Fruit fly (Drosophila melanogaster) whole organism, embryonic: ENCODE results near the gene GluProRS.

Source experiments
- Aef1 ChIP-seq: fragments of 200-800 bp; sonication (Bioruptor generic); IDR thresholded peaks from 3 replicates; pipeline ENCODE4 v1.3.6; 2022; ENCODE audit warnings: missing biosample characterization, missing genetic modification characterization
- CG10979 ChIP-seq: fragments of 200-800 bp; sonication (Bioruptor generic); optimal IDR thresholded peaks from 2 replicates; lab custom pipeline; 2018; ENCODE audit warnings: missing biosample characterization, mild to moderate bottlenecking, missing genetic modification characterization, moderate library complexity
- CG11093 ChIP-seq: fragments of 200-800 bp; sonication (Bioruptor generic); IDR thresholded peaks from 3 replicates; pipeline ENCODE4 v1.3.6; 2022; ENCODE audit warnings: missing biosample characterization, missing genetic modification characterization
- CG12104 ChIP-seq: fragments of 200-800 bp; sonication (Bioruptor generic); optimal IDR thresholded peaks from 3 replicates; lab custom pipeline; 2016; ENCODE audit warnings: missing biosample characterization, missing genetic modification characterization
- CG13424 ChIP-seq: fragments of 200-800 bp; sonication (Bioruptor generic); optimal IDR thresholded peaks from 2 replicates; lab custom pipeline; 2019; ENCODE audit warnings: missing biosample characterization, mild to moderate bottlenecking, missing genetic modification characterization, moderate library complexity
- CG14860 ChIP-seq: fragments of 200-800 bp; sonication (Bioruptor generic); IDR thresholded peaks from 3 replicates; pipeline ENCODE4 v1.3.6; 2022; ENCODE audit warnings: missing biosample characterization, missing genetic modification characterization; ENCODE audit not compliant: partially characterized antibody
- CG18011 ChIP-seq: fragments of 200-800 bp; sonication (Bioruptor generic); optimal IDR thresholded peaks from 2 replicates; lab custom pipeline; 2017; ENCODE audit warnings: missing biosample characterization, missing genetic modification characterization, mild to moderate bottlenecking, moderate library complexity, missing genotype
- CG18599 ChIP-seq: fragments of 200-800 bp; sonication (Bioruptor generic); optimal IDR thresholded peaks from 3 replicates; lab custom pipeline; 2017; ENCODE audit warnings: missing biosample characterization, missing genetic modification characterization, mild to moderate bottlenecking, moderate library complexity, missing genetic modification reagents
- CG31224 ChIP-seq: fragments of 200-800 bp; sonication (Bioruptor generic); IDR thresholded peaks from 2 replicates; pipeline ENCODE4 v1.3.6; 2022; ENCODE audit warnings: missing biosample characterization, missing genetic modification characterization
- CG3163 ChIP-seq: fragments of 200-800 bp; sonication (Bioruptor generic); optimal IDR thresholded peaks from 3 replicates; lab custom pipeline; 2016; ENCODE audit warnings: missing biosample characterization, missing genetic modification characterization
- CG33213 ChIP-seq: fragments of 200-800 bp; sonication (Bioruptor generic); optimal IDR thresholded peaks from 3 replicates; lab custom pipeline; 2016; ENCODE audit warnings: missing biosample characterization, missing genetic modification characterization
- CG4730 ChIP-seq: fragments of 200-800 bp; sonication (Bioruptor generic); IDR thresholded peaks from 2 replicates; pipeline ENCODE4 v1.3.6; 2022; ENCODE audit warnings: missing biosample characterization, missing genetic modification characterization
- CG4820 ChIP-seq: fragments of 200-800 bp; sonication (Bioruptor generic); optimal IDR thresholded peaks from 3 replicates; lab custom pipeline; 2016; ENCODE audit warnings: missing biosample characterization, missing genetic modification characterization
- CG6272 ChIP-seq: fragments of 200-800 bp; sonication (Bioruptor generic); IDR thresholded peaks from 2 replicates; pipeline ENCODE4 v1.3.6; 2022; ENCODE audit warnings: missing biosample characterization, missing genetic modification characterization
- CG6654 ChIP-seq: fragments of 200-800 bp; sonication (Bioruptor generic); optimal IDR thresholded peaks from 2 replicates; lab custom pipeline; 2017; ENCODE audit warnings: missing biosample characterization, mild to moderate bottlenecking, missing genetic modification characterization
- CG7928 ChIP-seq: fragments of 200-800 bp; sonication (Bioruptor generic); optimal IDR thresholded peaks from 2 replicates; lab custom pipeline; 2017; ENCODE audit warnings: missing biosample characterization, mild to moderate bottlenecking, missing genetic modification characterization
- CG7987 ChIP-seq: fragments of 200-800 bp; sonication (Bioruptor generic); optimal IDR thresholded peaks from 2 replicates; lab custom pipeline; 2018; ENCODE audit warnings: missing biosample characterization, mild to moderate bottlenecking, missing genetic modification characterization, moderate library complexity
- CG9817 ChIP-seq: fragments of 200-800 bp; sonication (Bioruptor generic); optimal IDR thresholded peaks from 2 replicates; lab custom pipeline; 2018; ENCODE audit warnings: missing biosample characterization, mild to moderate bottlenecking, missing genetic modification characterization, moderate library complexity
- CkIIα-i1 ChIP-seq: fragments of 200-800 bp; sonication (Bioruptor generic); IDR thresholded peaks from 2 replicates; pipeline ENCODE4 v1.3.6; 2022; ENCODE audit warnings: missing biosample characterization, missing genetic modification characterization
- D ChIP-seq, 2 experiments: fragments of 200-800 bp in 1 of 2; fragments of >200 bp in 1 of 2; sonication (Bioruptor generic) in 1 of 2; optimal IDR thresholded peaks; 2 replicates in 1 of 2; 3 replicates in 1 of 2; lab custom pipeline; 2017; ENCODE audit warnings: mild to moderate bottlenecking in 1 of 2, missing biosample characterization in 1 of 2, missing genetic modification characterization in 1 of 2, missing genetic modification reagents in 1 of 2
- E2f1 ChIP-seq: fragments of 200-800 bp; sonication (Bioruptor generic); IDR thresholded peaks from 2 replicates; pipeline ENCODE4 v1.3.6; 2022; ENCODE audit warnings: missing biosample characterization, missing genetic modification characterization
- Lhr ChIP-seq: fragments of 200-800 bp; sonication (Bioruptor generic); optimal IDR thresholded peaks from 3 replicates; lab custom pipeline; 2017; ENCODE audit warnings: mild to moderate bottlenecking, missing biosample characterization, missing genetic modification reagents, missing genetic modification characterization
- Lpt ChIP-seq: fragments of >200 bp; optimal IDR thresholded peaks from 2 replicates; lab custom pipeline; 2018; ENCODE audit warnings: missing biosample characterization, missing genetic modification characterization
- Max ChIP-seq: fragments of 200-800 bp; sonication (Bioruptor generic); optimal IDR thresholded peaks from 2 replicates; lab custom pipeline; 2016; ENCODE audit warnings: missing biosample characterization, mild to moderate bottlenecking, missing genetic modification characterization
- Med ChIP-seq: fragments of 200-800 bp; sonication (Bioruptor generic); peaks from one replicate; lab custom pipeline; 2016; ENCODE audit warnings: missing biosample characterization, missing genetic modification characterization, mild to moderate bottlenecking, inconsistent platforms, moderate library complexity
- Opbp ChIP-seq: fragments of 200-800 bp; sonication (Bioruptor generic); IDR thresholded peaks from 3 replicates; pipeline ENCODE4 v1.3.6; 2022; ENCODE audit warnings: missing biosample characterization, missing genetic modification characterization; ENCODE audit not compliant: partially characterized antibody
- Sry-δ ChIP-seq: fragments of 200-800 bp; sonication (Bioruptor generic); optimal IDR thresholded peaks from 2 replicates; lab custom pipeline; 2016; ENCODE audit warnings: missing biosample characterization, missing genetic modification characterization
- Taf1 ChIP-seq: fragments of 200-800 bp; sonication (Bioruptor generic); IDR thresholded peaks from 2 replicates; pipeline ENCODE4 v1.3.6; 2022; ENCODE audit warnings: missing biosample characterization, missing genetic modification characterization
- Tbp ChIP-seq: fragments of >200 bp; optimal IDR thresholded peaks from 2 replicates; lab custom pipeline; 2018; ENCODE audit warnings: missing biosample characterization, missing genetic modification characterization
- Trl ChIP-seq, 3 experiments: fragments of >200 bp in 2 of 3; fragments of 200-800 bp in 1 of 3; sonication (Bioruptor generic) in 1 of 3; optimal IDR thresholded peaks; 2 replicates in 1 of 3; 3 replicates in 2 of 3; lab custom pipeline; 2016 to 2017; ENCODE audit warnings: missing biosample characterization in 1 of 3, missing genetic modification characterization in 1 of 3
- ap ChIP-seq: fragments of 200-800 bp; sonication (Bioruptor generic); IDR thresholded peaks from 2 replicates; pipeline ENCODE4 v1.3.6; 2022; ENCODE audit warnings: missing biosample characterization, missing genetic modification characterization
- caup ChIP-seq: fragments of 200-800 bp; sonication (Bioruptor generic); optimal IDR thresholded peaks from 3 replicates; lab custom pipeline; 2017; ENCODE audit warnings: missing biosample characterization, mild to moderate bottlenecking, missing genetic modification characterization, moderate library complexity; ENCODE audit not compliant: severe bottlenecking
- cg ChIP-seq: fragments of 200-800 bp; sonication (Bioruptor generic); optimal IDR thresholded peaks from 3 replicates; lab custom pipeline; 2019; ENCODE audit warnings: missing biosample characterization, mild to moderate bottlenecking, missing genetic modification characterization, moderate library complexity
- crp ChIP-seq, 2 experiments: fragments of 200-800 bp; sonication (Bioruptor generic); optimal IDR thresholded peaks; 2 replicates in 1 of 2; 3 replicates in 1 of 2; lab custom pipeline; 2017; ENCODE audit warnings: missing biosample characterization in 2 of 2, missing genetic modification characterization in 2 of 2, mild to moderate bottlenecking in 1 of 2, moderate library complexity in 1 of 2
- emc ChIP-seq: fragments of 200-800 bp; sonication (Bioruptor generic); optimal IDR thresholded peaks from 2 replicates; lab custom pipeline; 2016; ENCODE audit warnings: missing biosample characterization, missing genetic modification characterization
- fd102C ChIP-seq: fragments of 200-800 bp; sonication (Bioruptor generic); optimal IDR thresholded peaks from 2 replicates; lab custom pipeline; 2018; ENCODE audit warnings: missing biosample characterization, mild to moderate bottlenecking, missing genetic modification characterization, moderate library complexity
- grn ChIP-seq: fragments of 200-800 bp; sonication (Bioruptor generic); optimal IDR thresholded peaks from 3 replicates; lab custom pipeline; 2017; ENCODE audit warnings: missing biosample characterization, missing genetic modification characterization
- gsb-n ChIP-seq: fragments of 200-800 bp; sonication (Bioruptor generic); optimal IDR thresholded peaks from 3 replicates; lab custom pipeline; 2018; ENCODE audit warnings: missing biosample characterization, mild to moderate bottlenecking, missing genetic modification characterization
- ham ChIP-seq: fragments of 200-800 bp; sonication (Bioruptor generic); IDR thresholded peaks from 2 replicates; pipeline ENCODE4 v1.3.6; 2022; ENCODE audit warnings: missing biosample characterization, missing genetic modification characterization
- jigr1 ChIP-seq: fragments of 200-800 bp; sonication (Bioruptor generic); IDR thresholded peaks from 3 replicates; pipeline ENCODE4 v1.3.6; 2022; ENCODE audit warnings: missing biosample characterization, missing genetic modification characterization
- kni ChIP-seq: fragments of 200-800 bp; sonication (Bioruptor generic); optimal IDR thresholded peaks from 3 replicates; lab custom pipeline; 2017; ENCODE audit warnings: mild to moderate bottlenecking, missing biosample characterization, missing genetic modification reagents, missing genetic modification characterization
- lilli ChIP-seq: fragments of 200-800 bp; sonication (Bioruptor generic); optimal IDR thresholded peaks from 3 replicates; lab custom pipeline; 2016; ENCODE audit warnings: missing biosample characterization, missing genetic modification characterization
- nerfin-2 ChIP-seq: fragments of 200-800 bp; sonication (Bioruptor generic); IDR thresholded peaks from 2 replicates; pipeline ENCODE4 v1.3.6; 2022; ENCODE audit warnings: missing biosample characterization, missing genetic modification characterization; ENCODE audit not compliant: partially characterized antibody
- odd ChIP-seq: fragments of 200-800 bp; sonication (Bioruptor generic); optimal IDR thresholded peaks from 2 replicates; lab custom pipeline; 2017; ENCODE audit warnings: missing biosample characterization, mild to moderate bottlenecking, missing genetic modification characterization
- prd ChIP-seq, 3 experiments: fragments of >200 bp in 2 of 3; fragments of 200-800 bp in 1 of 3; sonication (Bioruptor generic) in 1 of 3; optimal IDR thresholded peaks in 2 of 3; IDR thresholded peaks in 1 of 3; 2 replicates in 2 of 3; 3 replicates in 1 of 3; pipeline versions ENCODE4 v1.3.6 to Lab custom; 2017 to 2022; ENCODE audit warnings: missing biosample characterization in 1 of 3, missing genetic modification characterization in 1 of 3
- pros ChIP-seq: fragments of 200-800 bp; sonication (Bioruptor generic); optimal IDR thresholded peaks from 3 replicates; lab custom pipeline; 2019; ENCODE audit warnings: missing biosample characterization, mild to moderate bottlenecking, missing genetic modification characterization, moderate library complexity
- stc ChIP-seq: fragments of 200-800 bp; sonication (Bioruptor generic); IDR thresholded peaks from 2 replicates; pipeline ENCODE4 v1.3.6; 2022; ENCODE audit warnings: missing biosample characterization, missing genetic modification characterization
- stwl ChIP-seq: fragments of 200-800 bp; sonication (Bioruptor generic); optimal IDR thresholded peaks from 3 replicates; lab custom pipeline; 2018; ENCODE audit warnings: missing biosample characterization, mild to moderate bottlenecking, missing genetic modification characterization, moderate library complexity
- sug ChIP-seq: fragments of 200-800 bp; optimal IDR thresholded peaks from 2 replicates; lab custom pipeline; 2019; ENCODE audit warnings: missing biosample characterization, mild to moderate bottlenecking, missing genetic modification characterization, moderate library complexity

Gene GluProRS

dm6 chr3R:23969449-23969848 is 11.3 kb upstream of the GluProRS start (continued):
- no peak for TF ChIP-seq grn (GFP tag; lab: Kevin White, UChicago)
- TF ChIP-seq crp (GFP tag; optimal IDR thresholded peaks at IDR 0.05; lab: Kevin White, UChicago): no peak
- TF ChIP-seq CG6272: no peak
- no peak for TF ChIP-seq CG18011 (GFP tag; lab: Kevin White, UChicago)
- TF ChIP-seq Tbp (GFP tag; lab: Kevin White, UChicago): no peak
- no peak for TF ChIP-seq prd (optimal IDR thresholded peaks at IDR 0.05; lab: Kevin White, UChicago)
- peak; percentile 67 for TF ChIP-seq prd (GFP tag; IDR thresholded peaks at IDR 0.05; lab: Robert Waterston, UW)
- no peak for TF ChIP-seq fd102C (GFP tag; lab: Kevin White, UChicago)
- no peak for TF ChIP-seq jigr1 (GFP tag; lab: Robert Waterston, UW)
- no peak; the same call in 1 of the 2 replicates for TF ChIP-seq ap
- TF ChIP-seq gsb-n (tag; lab: Kevin White, UChicago): peak; percentile 34
- peak; percentile 70 for TF ChIP-seq CG9817 (tag; lab: Kevin White, UChicago)
- TF ChIP-seq cg: no peak
- peak; percentile 17 for TF ChIP-seq CG12104 (GFP tag; lab: Kevin White, UChicago)
- no peak for TF ChIP-seq stwl
- TF ChIP-seq kni (GFP tag; lab: Kevin White, UChicago): no peak
- TF ChIP-seq CG4730 (GFP tag; lab: Robert Waterston, UW): 0 out of 2 replicates have a peak, but pooled peaks have one; percentile 40
- TF ChIP-seq CG7928: no peak
- no peak for TF ChIP-seq Lhr
- no peak for TF ChIP-seq odd (GFP tag; lab: Kevin White, UChicago)
- no peak for TF ChIP-seq emc (GFP tag; lab: Kevin White, UChicago)
- peak; percentile 18 for TF ChIP-seq caup (GFP tag; lab: Kevin White, UChicago)
- no peak for TF ChIP-seq CG33213 (GFP tag; lab: Kevin White, UChicago)
- peak; percentile 78 for TF ChIP-seq CG13424 (tag; lab: Kevin White, UChicago)
- peak; percentile 43; the same call in 2 of the 3 replicates for TF ChIP-seq Aef1 (GFP tag; lab: Robert Waterston, UW)
- peak; percentile 51 for TF ChIP-seq stc (GFP tag; lab: Robert Waterston, UW)
- no peak for TF ChIP-seq nerfin-2 (GFP tag; lab: Robert Waterston, UW)
- no peak for TF ChIP-seq ham (GFP tag; lab: Robert Waterston, UW)
- peak; percentile 65 for TF ChIP-seq Med (GFP tag; lab: Kevin White, UChicago)
- TF ChIP-seq Max (GFP tag; lab: Kevin White, UChicago): no peak
- TF ChIP-seq CG4820 (GFP tag; lab: Kevin White, UChicago): peak; percentile 8
- TF ChIP-seq Taf1: no peak
- peak; percentile 71 for TF ChIP-seq CG18599 (GFP tag; lab: Kevin White, UChicago)
- TF ChIP-seq Trl (optimal IDR thresholded peaks at IDR 0.05; lab: Kevin White, UChicago): no peak
- no peak for TF ChIP-seq Trl (GFP tag; optimal IDR thresholded peaks at IDR 0.05; lab: Kevin White, UChicago)
- peak; percentile 33; the same call in 1 of the 2 replicates for TF ChIP-seq CG31224 (GFP tag; lab: Robert Waterston, UW)
- no peak for TF ChIP-seq Opbp (GFP tag; lab: Robert Waterston, UW)
- TF ChIP-seq CG7987 (GFP tag; lab: Kevin White, UChicago): no peak
- no peak for TF ChIP-seq CkIIα-i1 (GFP tag; lab: Robert Waterston, UW)
- no peak for TF ChIP-seq Lpt (GFP tag; lab: Kevin White, UChicago)
- TF ChIP-seq lilli (GFP tag; lab: Kevin White, UChicago): no peak
- TF ChIP-seq Sry-δ (GFP tag; lab: Kevin White, UChicago): no peak
- no peak for TF ChIP-seq CG3163
- TF ChIP-seq E2f1 (GFP tag; lab: Robert Waterston, UW): 0 out of 2 replicates have a peak, but pooled peaks have one; percentile 25
- TF ChIP-seq CG6654 (GFP tag; lab: Kevin White, UChicago): no peak
- no peak for TF ChIP-seq D (optimal IDR thresholded peaks at IDR 0.05; lab: Kevin White, UChicago)
- TF ChIP-seq D (GFP tag; optimal IDR thresholded peaks at IDR 0.05; lab: Kevin White, UChicago): no peak
- TF ChIP-seq CG11093 (GFP tag; lab: Robert Waterston, UW): no peak
- TF ChIP-seq pros: no peak
- peak; percentile 51 for TF ChIP-seq sug
- TF ChIP-seq CG14860 (GFP tag; lab: Robert Waterston, UW): no peak
- peak; percentile 49 for TF ChIP-seq CG10979 (tag; lab: Kevin White, UChicago)
